Worm (Caenorhabditis elegans): ENCODE results near the gene pmp-1.

DNA sequence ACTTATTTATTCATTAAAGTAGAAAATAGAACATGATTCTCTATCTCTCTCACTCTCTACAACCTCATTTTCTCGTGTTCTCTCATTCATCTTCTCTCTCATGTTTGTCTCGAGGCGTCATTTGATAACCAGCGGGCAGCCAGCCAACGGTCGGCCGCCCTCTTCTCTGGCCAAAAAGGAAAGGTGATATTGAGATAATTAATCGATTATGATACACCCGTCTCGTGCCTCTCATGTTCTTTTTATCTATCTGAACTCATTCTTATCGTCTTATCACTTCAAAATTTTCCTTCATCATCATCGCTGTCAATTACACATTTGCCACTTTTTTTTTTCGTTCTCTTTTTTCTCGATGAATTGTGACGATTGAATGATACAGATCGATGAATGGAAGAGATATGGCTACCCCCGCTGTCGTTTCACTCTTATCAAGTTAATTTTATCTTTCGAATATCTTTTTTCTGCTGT, 40.9 kb downstream of the pmp-1 start:
- TF ChIP-seq F44E2.7 (GFP tag; IDR thresholded peaks at IDR 0.05) = no peak
- peak; percentile 84 for TF ChIP-seq mep-1 (tag; optimal IDR thresholded peaks at IDR 0.05)
- no peak for TF ChIP-seq zag-1 (tag; optimal IDR thresholded peaks at IDR 0.05)
- TF ChIP-seq daf-8 (GFP tag; IDR thresholded peaks at IDR 0.05) = no peak
- TF ChIP-seq nhr-6 (tag; optimal IDR thresholded peaks at IDR 0.05) = peak; percentile 96
- no peak for TF ChIP-seq madf-5 (GFP tag; IDR thresholded peaks at IDR 0.05)
- TF ChIP-seq snpc-1.2 (GFP tag; IDR thresholded peaks at IDR 0.05) = no peak
- no peak for TF ChIP-seq ztf-11 (tag; optimal IDR thresholded peaks at IDR 0.05)
- TF ChIP-seq ama-1 (optimal IDR thresholded peaks at IDR 0.05) = no peak
- TF ChIP-seq pqm-1 (tag; optimal IDR thresholded peaks at IDR 0.05) = peak; percentile 99

All from whole organism, L4 larva.